Fruit fly (Drosophila melanogaster) whole organism, embryonic: ENCODE measurements around the gene CG6749.

ENCODE experiments used
- CG10431 ChIP-seq: fragments of 200-800 bp; sonication (Bioruptor generic); optimal IDR thresholded peaks from 3 replicates; lab custom pipeline; 2018; ENCODE audit warnings: missing biosample characterization, mild to moderate bottlenecking, missing genetic modification characterization
- CG10543 ChIP-seq: fragments of 200-800 bp; sonication (Bioruptor generic); optimal IDR thresholded peaks from 3 replicates; lab custom pipeline; 2017; ENCODE audit warnings: missing biosample characterization, mild to moderate bottlenecking, missing genetic modification characterization, moderate library complexity
- CG11398 ChIP-seq: fragments of 200-800 bp; sonication (Bioruptor generic); optimal IDR thresholded peaks from 2 replicates; lab custom pipeline; 2016; ENCODE audit warnings: missing biosample characterization, missing genetic modification characterization
- CG14441 ChIP-seq: fragments of 200-800 bp; sonication (Bioruptor generic); IDR thresholded peaks from 2 replicates; pipeline ENCODE4 v1.3.6; 2022; ENCODE audit warnings: missing biosample characterization, missing genetic modification characterization
- CG1529 ChIP-seq: fragments of 200-800 bp; sonication (Bioruptor generic); optimal IDR thresholded peaks from 3 replicates; lab custom pipeline; 2018; ENCODE audit warnings: missing biosample characterization, missing genetic modification characterization
- CG15601 ChIP-seq: fragments of 200-800 bp; sonication (Bioruptor generic); optimal IDR thresholded peaks from 3 replicates; lab custom pipeline; 2019; ENCODE audit warnings: missing biosample characterization, mild to moderate bottlenecking, missing genetic modification characterization, moderate library complexity
- CG17802 ChIP-seq: fragments of 200-800 bp; sonication (Bioruptor generic); optimal IDR thresholded peaks from 2 replicates; lab custom pipeline; 2018; ENCODE audit warnings: missing biosample characterization, mild to moderate bottlenecking, missing genetic modification characterization, moderate library complexity
- CG2199 ChIP-seq: fragments of 200-800 bp; sonication (Bioruptor generic); IDR thresholded peaks from 3 replicates; pipeline ENCODE4 v1.3.6; 2022; ENCODE audit warnings: missing biosample characterization, missing genetic modification characterization
- CG32532 ChIP-seq: fragments of 200-800 bp; sonication (Bioruptor generic); IDR thresholded peaks from 2 replicates; pipeline ENCODE4 v1.3.6; 2022; ENCODE audit warnings: missing biosample characterization, missing genetic modification characterization
- CG33557 ChIP-seq: fragments of 200-800 bp; sonication (Bioruptor generic); optimal IDR thresholded peaks from 2 replicates; lab custom pipeline; 2019; ENCODE audit warnings: missing biosample characterization, mild to moderate bottlenecking, missing genetic modification characterization, moderate library complexity
- CG4360 ChIP-seq: fragments of 200-800 bp; sonication (Bioruptor generic); IDR thresholded peaks from 2 replicates; pipeline ENCODE4 v1.3.6; 2022; ENCODE audit warnings: missing biosample characterization, missing genetic modification characterization
- CG4854 ChIP-seq: fragments of 200-800 bp; sonication (Bioruptor generic); optimal IDR thresholded peaks from 2 replicates; lab custom pipeline; 2016; ENCODE audit warnings: missing biosample characterization, missing genetic modification characterization, inconsistent platforms
- CG6272 ChIP-seq: fragments of 200-800 bp; sonication (Bioruptor generic); IDR thresholded peaks from 2 replicates; pipeline ENCODE4 v1.3.6; 2022; ENCODE audit warnings: missing biosample characterization, missing genetic modification characterization
- CG6813 ChIP-seq: fragments of 200-800 bp; sonication (Bioruptor generic); optimal IDR thresholded peaks from 2 replicates; lab custom pipeline; 2017; ENCODE audit warnings: missing biosample characterization, missing genetic modification characterization, mild to moderate bottlenecking, moderate library complexity, missing genetic modification reagents
- CG8290 ChIP-seq, 3 experiments: fragments of 200-800 bp; sonication (Bioruptor generic); optimal IDR thresholded peaks; 2 replicates each; lab custom pipeline; 2016 to 2019; ENCODE audit warnings: missing biosample characterization in 3 of 3, missing genetic modification characterization in 3 of 3, mild to moderate bottlenecking in 2 of 3, moderate library complexity in 1 of 3
- CHES-1-like ChIP-seq: fragments of 200-800 bp; sonication (Bioruptor generic); optimal IDR thresholded peaks from 2 replicates; lab custom pipeline; 2016; ENCODE audit warnings: missing biosample characterization, missing genetic modification characterization
- CkIIα-i1 ChIP-seq: fragments of 200-800 bp; sonication (Bioruptor generic); IDR thresholded peaks from 2 replicates; pipeline ENCODE4 v1.3.6; 2022; ENCODE audit warnings: missing biosample characterization, missing genetic modification characterization
- D ChIP-seq, 2 experiments: fragments of 200-800 bp in 1 of 2; fragments of >200 bp in 1 of 2; sonication (Bioruptor generic) in 1 of 2; optimal IDR thresholded peaks; 2 replicates in 1 of 2; 3 replicates in 1 of 2; lab custom pipeline; 2017; ENCODE audit warnings: mild to moderate bottlenecking in 1 of 2, missing biosample characterization in 1 of 2, missing genetic modification characterization in 1 of 2, missing genetic modification reagents in 1 of 2
- Dip2 ChIP-seq: fragments of 200-800 bp; sonication (Bioruptor generic); IDR thresholded peaks from 2 replicates; pipeline ENCODE4 v1.3.6; 2022; ENCODE audit warnings: missing biosample characterization, missing genetic modification characterization
- H2.0 ChIP-seq: fragments of 200-800 bp; sonication (Bioruptor generic); IDR thresholded peaks from 2 replicates; pipeline ENCODE4 v1.3.6; 2022; ENCODE audit warnings: missing biosample characterization, missing genetic modification characterization
- HLH54F ChIP-seq: fragments of 200-800 bp; sonication (Bioruptor generic); optimal IDR thresholded peaks from 3 replicates; lab custom pipeline; 2016; ENCODE audit warnings: missing biosample characterization, missing genetic modification characterization
- Hsf ChIP-seq: fragments of 200-800 bp; sonication (Bioruptor generic); optimal IDR thresholded peaks from 3 replicates; lab custom pipeline; 2016; ENCODE audit warnings: missing biosample characterization, missing genetic modification characterization
- Oaz ChIP-seq: fragments of 200-800 bp; sonication (Bioruptor generic); IDR thresholded peaks from 2 replicates; pipeline ENCODE4 v1.3.6; 2022; ENCODE audit warnings: missing biosample characterization, missing genetic modification characterization
- aop ChIP-seq: fragments of 200-800 bp; sonication (Bioruptor generic); IDR thresholded peaks from 2 replicates; pipeline ENCODE4 v1.3.6; 2022; ENCODE audit warnings: missing biosample characterization, missing genetic modification characterization
- ase ChIP-seq: fragments of 200-800 bp; sonication (Bioruptor generic); IDR thresholded peaks from 3 replicates; pipeline ENCODE4 v1.3.6; 2022; ENCODE audit warnings: missing biosample characterization, missing genetic modification characterization
- ato ChIP-seq: fragments of 200-800 bp; sonication (Bioruptor generic); IDR thresholded peaks from 2 replicates; pipeline ENCODE4 v1.3.6; 2022; ENCODE audit warnings: missing biosample characterization, missing genetic modification characterization; ENCODE audit not compliant: partially characterized antibody
- bab2 ChIP-seq: fragments of 200-800 bp; sonication (Bioruptor generic); optimal IDR thresholded peaks from 2 replicates; lab custom pipeline; 2016; ENCODE audit warnings: missing biosample characterization, missing genetic modification characterization
- cas ChIP-seq: fragments of 200-800 bp; sonication (Bioruptor generic); IDR thresholded peaks from 2 replicates; pipeline ENCODE4 v1.3.6; 2022; ENCODE audit warnings: missing biosample characterization, missing genetic modification characterization
- croc ChIP-seq: fragments of 200-800 bp; sonication (Bioruptor generic); conservative IDR thresholded peaks from 3 replicates; pipeline ENCODE4 v1.3.6; 2022; ENCODE audit warnings: missing biosample characterization, missing genetic modification characterization
- fd102C ChIP-seq: fragments of 200-800 bp; sonication (Bioruptor generic); optimal IDR thresholded peaks from 2 replicates; lab custom pipeline; 2018; ENCODE audit warnings: missing biosample characterization, mild to moderate bottlenecking, missing genetic modification characterization, moderate library complexity
- fu2 ChIP-seq: fragments of 200-800 bp; sonication (Bioruptor generic); optimal IDR thresholded peaks from 2 replicates; lab custom pipeline; 2016; ENCODE audit warnings: missing biosample characterization, missing genetic modification characterization
- hbn ChIP-seq: fragments of 200-800 bp; sonication (Bioruptor generic); IDR thresholded peaks from 2 replicates; pipeline ENCODE4 v1.3.6; 2022; ENCODE audit warnings: missing biosample characterization, missing genetic modification characterization; ENCODE audit not compliant: partially characterized antibody
- kay ChIP-seq: fragments of 200-800 bp; sonication (Bioruptor generic); optimal IDR thresholded peaks from 2 replicates; lab custom pipeline; 2016; ENCODE audit warnings: missing biosample characterization, missing genetic modification characterization
- pan ChIP-seq, 4 experiments: fragments of >200 bp in 3 of 4; fragments of 200-800 bp in 1 of 4; sonication (Bioruptor generic) in 1 of 4; optimal IDR thresholded peaks in 3 of 4; IDR thresholded peaks in 1 of 4; 2 replicates each; pipeline versions ENCODE4 v1.3.6 to Lab custom; 2017 to 2022; ENCODE audit warnings: missing biosample characterization in 2 of 4, missing genetic modification characterization in 2 of 4, mixed read lengths in 1 of 4
- pho ChIP-seq: fragments of 200-800 bp; sonication (Bioruptor generic); optimal IDR thresholded peaks from 2 replicates; lab custom pipeline; 2016; ENCODE audit warnings: missing biosample characterization, missing genetic modification characterization
- pros ChIP-seq: fragments of 200-800 bp; sonication (Bioruptor generic); optimal IDR thresholded peaks from 3 replicates; lab custom pipeline; 2019; ENCODE audit warnings: missing biosample characterization, mild to moderate bottlenecking, missing genetic modification characterization, moderate library complexity
- sens-2 ChIP-seq: fragments of 200-800 bp; sonication (Bioruptor generic); IDR thresholded peaks from 2 replicates; pipeline ENCODE4 v1.3.6; 2022; ENCODE audit warnings: missing biosample characterization, missing genetic modification characterization
- sim ChIP-seq: fragments of 200-800 bp; sonication (Bioruptor generic); IDR thresholded peaks from 2 replicates; pipeline ENCODE4 v1.3.6; 2022; ENCODE audit warnings: missing biosample characterization, missing genetic modification characterization
- sr ChIP-seq: fragments of 200-800 bp; sonication (Bioruptor generic); IDR thresholded peaks from 3 replicates; pipeline ENCODE4 v1.3.6; 2022; ENCODE audit warnings: missing biosample characterization, missing genetic modification characterization
- ssp ChIP-seq: fragments of 200-800 bp; sonication (Bioruptor generic); IDR thresholded peaks from 2 replicates; pipeline ENCODE4 v1.3.6; 2022; ENCODE audit warnings: missing biosample characterization, missing genetic modification characterization
- tio ChIP-seq: fragments of 200-800 bp; sonication (Bioruptor generic); optimal IDR thresholded peaks from 2 replicates; lab custom pipeline; 2017; ENCODE audit warnings: missing biosample characterization, missing genetic modification characterization, inconsistent platforms
- tna ChIP-seq: fragments of 200-800 bp; sonication (Bioruptor generic); IDR thresholded peaks from 2 replicates; pipeline ENCODE4 v1.3.6; 2022; ENCODE audit warnings: missing biosample characterization, missing genetic modification characterization; ENCODE audit not compliant: partially characterized antibody
- trh ChIP-seq: fragments of 200-800 bp; sonication (Bioruptor generic); optimal IDR thresholded peaks from 2 replicates; lab custom pipeline; 2016; ENCODE audit warnings: missing biosample characterization, missing genetic modification characterization
- twi ChIP-seq: fragments of 200-800 bp; optimal IDR thresholded peaks from 2 replicates; lab custom pipeline; 2019; ENCODE audit warnings: missing biosample characterization, mild to moderate bottlenecking, missing genetic modification characterization, moderate library complexity
- unc-4 ChIP-seq: fragments of 200-800 bp; sonication (Bioruptor generic); IDR thresholded peaks from 2 replicates; pipeline ENCODE4 v1.3.6; 2022; ENCODE audit warnings: missing biosample characterization, missing genetic modification characterization; ENCODE audit not compliant: partially characterized antibody
- vvl ChIP-seq: fragments of 200-800 bp; sonication (Bioruptor generic); IDR thresholded peaks from 2 replicates; pipeline ENCODE4 v1.3.6; 2022; ENCODE audit warnings: missing biosample characterization, missing genetic modification characterization

The CG6749 gene

dm6 chr3L:9696650-9697526 lies 36.7 kb downstream of the CG6749 start, which contains the start of gene Prps (continued):
- no peak for TF ChIP-seq Dip2 (GFP tag; lab: Robert Waterston, UW)
- peak; percentile 52 for TF ChIP-seq ssp (GFP tag; lab: Robert Waterston, UW)
- TF ChIP-seq fd102C, result no peak
- peak; percentile 63 for TF ChIP-seq fu2
- TF ChIP-seq aop (GFP tag; lab: Robert Waterston, UW), result no peak
- TF ChIP-seq cas, result peak; percentile 53; the same call in 1 of the 2 replicates
- TF ChIP-seq CG17802 (tag; lab: Kevin White, UChicago), result peak; percentile 36
- TF ChIP-seq CG8290 (GFP tag; optimal IDR thresholded peaks at IDR 0.05; lab: Kevin White, UChicago), result peak; percentile 37
- TF ChIP-seq CG8290 (tag; optimal IDR thresholded peaks at IDR 0.05; lab: Kevin White, UChicago), result peak; percentile 36 to 94
- peak; percentile 75 for TF ChIP-seq kay
- peak; percentile 78 for TF ChIP-seq CHES-1-like (GFP tag; lab: Kevin White, UChicago)
- TF ChIP-seq pho (GFP tag; lab: Kevin White, UChicago), result peak; percentile 53
- TF ChIP-seq ase (GFP tag; lab: Robert Waterston, UW), result peak; percentile 70; the same call in 2 of the 3 replicates
- peak; percentile 50 for TF ChIP-seq CG15601 (tag; lab: Kevin White, UChicago)
- TF ChIP-seq Oaz (GFP tag; lab: Robert Waterston, UW), result no peak; the same call in 1 of the 2 replicates
- peak; percentile 69; the same call in 2 of the 3 replicates for TF ChIP-seq sr (GFP tag; lab: Robert Waterston, UW)
- peak; percentile 49 for TF ChIP-seq HLH54F (GFP tag; lab: Kevin White, UChicago)
- peak; percentile 79 for TF ChIP-seq H2.0 (GFP tag; lab: Robert Waterston, UW)
- peak; percentile 82 for TF ChIP-seq CG14441 (GFP tag; lab: Robert Waterston, UW)
- TF ChIP-seq CG33557, result peak; percentile 16
- peak; percentile 60 for TF ChIP-seq bab2 (GFP tag; lab: Kevin White, UChicago)
- TF ChIP-seq CkIIα-i1 (GFP tag; lab: Robert Waterston, UW), result no peak
- 0 out of 2 replicates have a peak, but pooled peaks have one; percentile 12 for TF ChIP-seq hbn (GFP tag; lab: Robert Waterston, UW)
- TF ChIP-seq ato (GFP tag; lab: Robert Waterston, UW), result no peak
- peak; percentile 58 for TF ChIP-seq sens-2 (GFP tag; lab: Robert Waterston, UW)
- TF ChIP-seq unc-4, result peak; percentile 33; the same call in 1 of the 2 replicates
- TF ChIP-seq CG6813 (GFP tag; lab: Kevin White, UChicago), result peak; percentile 69
- TF ChIP-seq twi (tag; lab: Kevin White, UChicago), result peak; percentile 19
- no peak; the same call in 1 of the 2 replicates for TF ChIP-seq tna (GFP tag; lab: Robert Waterston, UW)
- TF ChIP-seq CG4854 (GFP tag; lab: Kevin White, UChicago), result peak; percentile 74
- no peak for TF ChIP-seq pan (optimal IDR thresholded peaks at IDR 0.05; lab: Kevin White, UChicago)
- TF ChIP-seq pan (GFP tag; optimal IDR thresholded peaks at IDR 0.05 in 1 of 2, IDR thresholded peaks at IDR 0.05 in 1 of 2), result peak in 1 of 2 experiments; percentile 89
- TF ChIP-seq pros (GFP tag; lab: Kevin White, UChicago), result peak; percentile 61
- no peak for TF ChIP-seq tio (GFP tag; lab: Kevin White, UChicago)
- TF ChIP-seq vvl (GFP tag; lab: Robert Waterston, UW), result peak; percentile 95
- peak; percentile 15 for TF ChIP-seq CG1529 (GFP tag; lab: Kevin White, UChicago)
- peak; percentile 16 for TF ChIP-seq CG11398 (GFP tag; lab: Kevin White, UChicago)
- TF ChIP-seq croc, result peak; percentile 19; the same call in 1 of the 3 replicates
- no peak for TF ChIP-seq trh
- peak; percentile 90 for TF ChIP-seq CG32532
- TF ChIP-seq CG10543, result peak; percentile 51
- no peak for TF ChIP-seq CG10431 (GFP tag; lab: Kevin White, UChicago)
- no peak for TF ChIP-seq CG2199 (GFP tag; lab: Robert Waterston, UW)
- TF ChIP-seq Hsf (GFP tag; lab: Kevin White, UChicago), result peak; percentile 59
- peak; percentile 46; the same call in 1 of the 2 replicates for TF ChIP-seq CG6272 (GFP tag; lab: Robert Waterston, UW)
- peak; percentile 67; the same call in 1 of the 2 replicates for TF ChIP-seq sim
- no peak for TF ChIP-seq D (optimal IDR thresholded peaks at IDR 0.05; lab: Kevin White, UChicago)
- TF ChIP-seq D (GFP tag; optimal IDR thresholded peaks at IDR 0.05; lab: Kevin White, UChicago), result peak; percentile 36
- peak; percentile 36; the same call in 1 of the 2 replicates for TF ChIP-seq CG4360 (GFP tag; lab: Robert Waterston, UW)
